Worm (Caenorhabditis elegans) whole organism, late embryonic: ENCODE data around the gene odd-1.
A peak's percentile ranks its signal among the peaks of the same experiment; 100 is the strongest.

Experiments used
- C08G9.2 ChIP-seq: sonication (generic microtip); optimal IDR thresholded peaks from 2 replicates; lab custom pipeline; 2016; ENCODE audit warnings: mild to moderate bottlenecking, missing genetic modification characterization, moderate library complexity, missing compliant biosample characterization
- F13H6.1 ChIP-seq: sonication (generic microtip); optimal IDR thresholded peaks from 2 replicates; lab custom pipeline; 2016; ENCODE audit warnings: missing genetic modification characterization, missing compliant biosample characterization
- K09A11.1 ChIP-seq: sonication (generic microtip); optimal IDR thresholded peaks from 2 replicates; lab custom pipeline; 2017; ENCODE audit warnings: antibody characterized with exemption, mild to moderate bottlenecking, missing genetic modification characterization, missing compliant biosample characterization; ENCODE audit not compliant: insufficient read depth
- T23F11.4 ChIP-seq: fragments of 200-800 bp; sonication (Bioruptor generic); optimal IDR thresholded peaks from 2 replicates; lab custom pipeline; 2018; ENCODE audit warnings: mild to moderate bottlenecking, missing genetic modification characterization, missing compliant biosample characterization
- Y22D7AL.16 ChIP-seq: sonication (generic microtip); optimal IDR thresholded peaks from 2 replicates; lab custom pipeline; 2016; ENCODE audit warnings: missing genetic modification characterization, missing compliant biosample characterization
- ahr-1 ChIP-seq: sonication (generic microtip); optimal IDR thresholded peaks from 2 replicates; lab custom pipeline; 2016; ENCODE audit warnings: missing genetic modification characterization, missing compliant biosample characterization
- ama-1 ChIP-seq: fragments of 150-350 bp; optimal IDR thresholded peaks from 2 replicates; lab custom pipeline; 2014
- ceh-14 ChIP-seq: sonication (generic microtip); optimal IDR thresholded peaks from 2 replicates; lab custom pipeline; 2016; ENCODE audit warnings: missing genotype, missing genetic modification characterization, missing compliant biosample characterization
- ceh-18 ChIP-seq: sonication (generic microtip); optimal IDR thresholded peaks from 2 replicates; lab custom pipeline; 2016; ENCODE audit warnings: missing genetic modification characterization, missing compliant biosample characterization
- ceh-19 ChIP-seq: fragments of 200-800 bp; sonication (Bioruptor generic); optimal IDR thresholded peaks from 2 replicates; lab custom pipeline; 2018; ENCODE audit warnings: mild to moderate bottlenecking, missing genetic modification characterization, missing compliant biosample characterization
- ceh-31 ChIP-seq: sonication (generic microtip); optimal IDR thresholded peaks from 2 replicates; lab custom pipeline; 2016; ENCODE audit warnings: missing genetic modification characterization, missing compliant biosample characterization
- ceh-34 ChIP-seq: sonication (generic microtip); optimal IDR thresholded peaks from 2 replicates; lab custom pipeline; 2016; ENCODE audit warnings: mild to moderate bottlenecking, missing genetic modification characterization, missing compliant biosample characterization
- ceh-45 ChIP-seq: fragments of 200-800 bp; sonication (Bioruptor generic); IDR thresholded peaks from 2 replicates; pipeline ENCODE4 v1.3.6; 2022; ENCODE audit warnings: missing genetic modification reagents, missing genetic modification characterization, missing compliant biosample characterization
- ceh-48 ChIP-seq: sonication (generic microtip); optimal IDR thresholded peaks from 2 replicates; lab custom pipeline; 2016; ENCODE audit warnings: missing genetic modification characterization, inconsistent platforms, missing compliant biosample characterization
- dmd-4 ChIP-seq: sonication (generic microtip); optimal IDR thresholded peaks from 2 replicates; lab custom pipeline; 2016; ENCODE audit warnings: borderline replicate concordance, missing genetic modification characterization, missing compliant biosample characterization
- dve-1 ChIP-seq: sonication (generic microtip); optimal IDR thresholded peaks from 2 replicates; lab custom pipeline; 2017; ENCODE audit warnings: antibody characterized with exemption, mild to moderate bottlenecking, missing genetic modification characterization, missing compliant biosample characterization
- elt-2 ChIP-seq: sonication (generic microtip); optimal IDR thresholded peaks from 2 replicates; lab custom pipeline; 2016; ENCODE audit warnings: missing genetic modification reagents, missing genetic modification characterization, missing compliant biosample characterization
- elt-4 ChIP-seq: sonication (generic microtip); optimal IDR thresholded peaks from 2 replicates; lab custom pipeline; 2016; ENCODE audit warnings: missing genetic modification characterization, missing compliant biosample characterization
- gmeb-2 ChIP-seq: sonication (generic microtip); optimal IDR thresholded peaks from 2 replicates; lab custom pipeline; 2016; ENCODE audit warnings: missing genetic modification characterization, inconsistent platforms, missing compliant biosample characterization
- hlh-6 ChIP-seq: sonication (generic microtip); optimal IDR thresholded peaks from 2 replicates; lab custom pipeline; 2016; ENCODE audit warnings: missing genotype, missing genetic modification characterization, missing compliant biosample characterization
- hlh-8 ChIP-seq: sonication (generic microtip); optimal IDR thresholded peaks from 2 replicates; lab custom pipeline; 2016; ENCODE audit warnings: missing genotype, missing genetic modification characterization, missing compliant biosample characterization
- lim-6 ChIP-seq: sonication (generic microtip); optimal IDR thresholded peaks from 2 replicates; lab custom pipeline; 2016; ENCODE audit warnings: missing genetic modification characterization, missing compliant biosample characterization
- lin-11 ChIP-seq: fragments of 200-800 bp; sonication (Bioruptor generic); optimal IDR thresholded peaks from 2 replicates; lab custom pipeline; 2018; ENCODE audit warnings: mild to moderate bottlenecking, missing genetic modification characterization, missing compliant biosample characterization
- madf-2 ChIP-seq: sonication (generic microtip); optimal IDR thresholded peaks from 2 replicates; lab custom pipeline; 2017; ENCODE audit warnings: missing genetic modification characterization, missing compliant biosample characterization
- nfya-1 ChIP-seq: sonication (generic microtip); optimal IDR thresholded peaks from 2 replicates; lab custom pipeline; 2017; ENCODE audit warnings: missing genetic modification characterization, mild to moderate bottlenecking, missing compliant biosample characterization, antibody characterized with exemption, moderate library complexity
- sdc-2 ChIP-seq: sonication (generic microtip); optimal IDR thresholded peaks from 2 replicates; lab custom pipeline; 2016; ENCODE audit warnings: missing genotype, missing genetic modification characterization, missing compliant biosample characterization
- sox-2 ChIP-seq: fragments of 200-800 bp; sonication (Bioruptor generic); IDR thresholded peaks from 2 replicates; pipeline ENCODE4 v1.3.6; 2022; ENCODE audit warnings: missing genetic modification reagents, missing genetic modification characterization, missing compliant biosample characterization
- sox-4 ChIP-seq: sonication (generic microtip); optimal IDR thresholded peaks from 2 replicates; lab custom pipeline; 2017; ENCODE audit warnings: mild to moderate bottlenecking, missing genetic modification characterization, inconsistent platforms, missing compliant biosample characterization
- syd-9 ChIP-seq: sonication (generic microtip); optimal IDR thresholded peaks from 2 replicates; lab custom pipeline; 2016; ENCODE audit warnings: mild to moderate bottlenecking, missing genetic modification characterization, moderate library complexity, missing compliant biosample characterization
- tbx-2 ChIP-seq: sonication (generic microtip); optimal IDR thresholded peaks from 2 replicates; lab custom pipeline; 2016; ENCODE audit warnings: missing genetic modification characterization, missing compliant biosample characterization
- unc-3 ChIP-seq, 2 experiments: fragments of 200-800 bp in 1 of 2; sonication (Bioruptor generic) in 1 of 2; sonication (generic microtip) in 1 of 2; conservative IDR thresholded peaks in 1 of 2; optimal IDR thresholded peaks in 1 of 2; 2 replicates each; pipeline versions ENCODE4 v1.3.6 to Lab custom; 2016 to 2022; ENCODE audit warnings: missing compliant biosample characterization in 2 of 2, missing genetic modification characterization in 2 of 2, missing genetic modification reagents in 1 of 2
- ztf-16 ChIP-seq: sonication (generic microtip); optimal IDR thresholded peaks from 2 replicates; lab custom pipeline; 2017; ENCODE audit warnings: missing genetic modification characterization, missing compliant biosample characterization

The odd-1 gene

ce11 chrIII:7073801-7074386 lies 34.2 kb upstream of the odd-1 start, which contains the start of gene ZK418.5:
Gene ZK418.5 (minus strand): TSS chrIII:7073851.
- TF ChIP-seq ceh-48 (peak; percentile 2), F13H6.1 (tag; lab: Kevin White, UChicago) (no peak)

DNA sequence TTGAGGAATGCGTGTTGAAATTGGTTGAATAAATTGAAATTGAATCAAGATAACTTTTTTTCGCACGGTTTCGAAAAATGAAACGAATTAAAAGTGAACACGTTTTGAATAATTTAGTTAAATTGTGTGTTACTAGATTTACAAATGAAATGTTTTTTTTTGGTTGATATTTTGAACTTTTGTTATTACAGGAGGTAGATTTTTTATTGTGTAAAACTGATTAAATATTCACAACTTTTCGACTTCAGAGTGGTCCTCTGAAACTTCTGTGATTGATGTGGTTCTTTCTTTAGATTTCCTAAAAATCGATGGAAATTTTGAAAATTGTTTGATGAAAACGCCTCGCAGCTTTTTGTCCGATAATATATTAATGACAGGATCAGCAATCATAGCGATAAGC lies 31.7 kb upstream of the odd-1 start, which contains the start of gene ZK418.13:
TSS of gene ZK418.13 (minus strand) at position 101 of the 400 bp plus-strand sequence.
- TF ChIP-seq T23F11.4 (GFP tag; lab: Kevin White, UChicago), result no peak
- TF ChIP-seq C08G9.2 (tag; lab: Kevin White, UChicago), result no peak
- TF ChIP-seq ceh-34 (tag; lab: Kevin White, UChicago), result no peak
- TF ChIP-seq tbx-2, result no peak
- no peak for TF ChIP-seq sdc-2 (tag; lab: Kevin White, UChicago)
- no peak for TF ChIP-seq ceh-14 (tag; lab: Kevin White, UChicago)
- TF ChIP-seq Y22D7AL.16 (tag; lab: Kevin White, UChicago), result no peak
- TF ChIP-seq unc-3 (GFP tag; conservative IDR thresholded peaks at IDR 0.05; lab: Robert Waterston, UW), result no peak
- no peak for TF ChIP-seq unc-3 (tag; optimal IDR thresholded peaks at IDR 0.05; lab: Kevin White, UChicago)
- no peak for TF ChIP-seq sox-2

DNA sequence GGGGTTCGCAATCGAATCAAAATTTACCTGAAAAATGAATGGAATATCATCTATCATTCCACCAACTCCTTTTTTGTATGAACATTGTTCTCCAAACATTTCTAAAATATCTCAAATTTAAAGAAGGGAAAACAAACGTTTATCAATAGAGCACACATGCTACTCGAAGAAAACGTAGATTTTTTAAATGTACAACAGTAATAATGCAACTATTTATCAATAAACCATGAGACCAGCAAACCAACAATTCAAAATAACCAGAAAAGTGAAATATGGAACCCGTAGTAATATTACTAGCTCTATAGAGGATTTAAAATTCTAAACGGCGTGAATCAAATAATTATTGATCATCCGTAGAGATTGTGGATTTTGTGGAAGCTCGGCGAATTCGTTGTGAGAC lies 29.4 kb upstream of the odd-1 start, which contains the start of gene ZK418.6:
TSS of gene ZK418.6 (minus strand) at position 101 of the 400 bp plus-strand sequence.
- TF ChIP-seq sox-4 (tag; lab: Kevin White, UChicago), result no peak
- TF ChIP-seq nfya-1 (tag; lab: Kevin White, UChicago), result no peak
- no peak for TF ChIP-seq hlh-8 (tag; lab: Kevin White, UChicago)
- TF ChIP-seq lim-6, result no peak
- no peak for TF ChIP-seq elt-4 (tag; lab: Kevin White, UChicago)
- no peak for TF ChIP-seq C08G9.2 (tag; lab: Kevin White, UChicago)
- no peak for TF ChIP-seq ztf-16
- no peak for TF ChIP-seq T23F11.4 (GFP tag; lab: Kevin White, UChicago)
- no peak for TF ChIP-seq ceh-31 (tag; lab: Kevin White, UChicago)
- TF ChIP-seq K09A11.1 (tag; lab: Kevin White, UChicago), result no peak

DNA sequence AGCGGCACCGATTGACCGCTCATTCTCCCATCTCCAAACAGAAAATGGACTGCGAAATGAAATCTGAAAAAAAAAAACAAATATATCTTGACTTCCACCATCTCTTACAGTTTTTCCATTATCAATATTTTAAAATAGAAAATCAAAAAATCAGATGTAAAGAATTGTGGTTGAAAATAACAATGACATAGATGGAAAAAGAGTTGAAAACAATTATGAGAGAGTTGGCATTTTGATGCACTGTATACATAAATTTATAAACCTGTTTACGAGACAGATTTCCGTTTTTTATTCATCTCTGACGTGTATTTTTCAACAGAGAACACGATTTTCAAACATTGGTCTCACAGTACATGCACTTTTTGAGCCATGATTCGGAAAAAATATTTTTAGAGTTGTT lies 27.4 kb upstream of the odd-1 start, which contains the start of gene ZK418.7:
TSS of gene ZK418.7 (minus strand) at position 101 of the 400 bp plus-strand sequence.
- no peak for TF ChIP-seq ahr-1 (tag; lab: Kevin White, UChicago)
- TF ChIP-seq gmeb-2 (tag; lab: Kevin White, UChicago), result no peak
- TF ChIP-seq lin-11, result no peak
- TF ChIP-seq ama-1 (lab: Kevin White, UChicago), result no peak
- no peak for TF ChIP-seq madf-2
- TF ChIP-seq syd-9 (tag; lab: Kevin White, UChicago), result no peak
- no peak for TF ChIP-seq lim-6

DNA sequence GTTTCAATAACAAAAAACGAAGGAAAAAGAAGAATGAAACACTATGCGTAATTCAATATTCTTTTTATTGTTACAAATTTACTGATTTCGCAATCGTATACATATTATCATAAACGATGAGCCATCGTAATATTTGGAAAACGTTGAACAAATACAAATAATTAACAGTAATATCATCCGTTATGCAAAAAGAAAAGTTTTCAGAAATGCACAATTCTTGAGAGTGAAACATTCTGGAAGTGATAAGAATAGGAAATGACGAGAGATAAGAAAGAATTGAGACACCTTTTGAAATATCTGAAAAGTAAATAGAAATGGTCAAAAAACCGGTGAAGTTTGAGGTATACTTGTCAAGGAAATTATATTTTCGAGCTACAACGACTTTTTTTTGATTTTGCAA lies 26.6 kb upstream of the odd-1 start:
- peak; percentile 24 for TF ChIP-seq elt-2 (tag; lab: Kevin White, UChicago)
- TF ChIP-seq hlh-6 (tag; lab: Kevin White, UChicago), result no peak
- TF ChIP-seq dmd-4 (tag; lab: Kevin White, UChicago), result no peak

- TF ChIP-seq ceh-18 (tag; lab: Kevin White, UChicago) (no peak), ceh-45 (GFP tag; lab: Robert Waterston, UW) (no peak), dve-1 (no peak), sox-2 (no peak), T23F11.4 (GFP tag; lab: Kevin White, UChicago) (no peak), elt-2 (tag; lab: Kevin White, UChicago) (no peak), hlh-6 (tag; lab: Kevin White, UChicago) (no peak), ceh-19 (no peak)
These were observed 25.0 kb upstream of the odd-1 start for ce11 chrIII:7083106-7083505.
